Worm (Caenorhabditis elegans): Measurements from ENCODE around the gene C27F2.4.
"Not testable (repeated sequence)": the region's sequence is repeated elsewhere in the genome, so short reads cannot be mapped to it uniquely, and the experiment has no call there.

- not testable (repeated sequence) for TF ChIP-seq mep-1 (tag; optimal IDR thresholded peaks at IDR 0.05); ztf-11 (tag; optimal IDR thresholded peaks at IDR 0.05); mls-2 (tag; optimal IDR thresholded peaks at IDR 0.05); ces-1 (GFP tag; optimal IDR thresholded peaks at IDR 0.05); snpc-4 (tag; optimal IDR thresholded peaks at IDR 0.05)
Observed at ce11 chrIII:4980367-4980766, 20.3 kb upstream of the C27F2.4 start, which contains the start of gene C27F2.6.
